Worm (Caenorhabditis elegans) whole organism, L1 larva: ENCODE results near the gene hda-11.
A peak's percentile ranks its signal among the peaks of the same experiment; 100 is the strongest.

Experiments
- C16A3.4 ChIP-seq: fragments of 150-350 bp; optimal IDR thresholded peaks from 2 replicates; lab custom pipeline; 2014; ENCODE audit warnings: missing biosample characterization, missing genetic modification characterization
- C34B4.2 ChIP-seq: sonication (generic microtip); optimal IDR thresholded peaks from 2 replicates; lab custom pipeline; 2017; ENCODE audit warnings: mild to moderate bottlenecking, missing genetic modification characterization, missing compliant biosample characterization
- F16B12.6 ChIP-seq: fragments of 150-350 bp; optimal IDR thresholded peaks from 2 replicates; lab custom pipeline; 2014; ENCODE audit warnings: missing biosample characterization, missing genetic modification characterization
- Y116A8C.19 ChIP-seq: sonication (generic microtip); optimal IDR thresholded peaks from 2 replicates; lab custom pipeline; 2016; ENCODE audit warnings: missing compliant biosample characterization, missing genetic modification characterization, borderline replicate concordance
- aha-1 ChIP-seq: fragments of 150-350 bp; optimal IDR thresholded peaks from 2 replicates; lab custom pipeline; 2014; ENCODE audit warnings: missing biosample characterization, missing genetic modification characterization
- aly-2 ChIP-seq: fragments of 150-350 bp; optimal IDR thresholded peaks from 2 replicates; lab custom pipeline; 2014; ENCODE audit warnings: missing biosample characterization, missing genetic modification characterization
- ama-1 ChIP-seq: fragments of 150-350 bp; optimal IDR thresholded peaks from 2 replicates; lab custom pipeline; 2014
- blmp-1 ChIP-seq: fragments of 150-350 bp; optimal IDR thresholded peaks from 2 replicates; lab custom pipeline; 2014; ENCODE audit warnings: missing biosample characterization, missing genetic modification characterization
- ceh-63 ChIP-seq: fragments of 200-800 bp; sonication (Bioruptor generic); optimal IDR thresholded peaks from 2 replicates; lab custom pipeline; 2018; ENCODE audit warnings: mild to moderate bottlenecking, missing genetic modification characterization, missing compliant biosample characterization
- ceh-82 ChIP-seq, 3 experiments: fragments of 150-350 bp in 1 of 3; sonication (generic microtip) in 2 of 3; optimal IDR thresholded peaks; 2 replicates each; lab custom pipeline; 2014 to 2017; ENCODE audit warnings: missing biosample characterization in 3 of 3, missing genetic modification characterization in 3 of 3
- ceh-90 ChIP-seq: sonication (generic microtip); optimal IDR thresholded peaks from 2 replicates; lab custom pipeline; 2016; ENCODE audit warnings: missing genetic modification characterization, missing compliant biosample characterization
- ces-1 ChIP-seq: fragments of 150-350 bp; optimal IDR thresholded peaks from 2 replicates; lab custom pipeline; 2014; ENCODE audit warnings: missing biosample characterization, missing genetic modification reagents, missing genetic modification characterization
- dpl-1 ChIP-seq, 3 experiments: fragments of 150-350 bp in 2 of 3; sonication (generic microtip) in 1 of 3; optimal IDR thresholded peaks; 2 replicates each; lab custom pipeline; 2014 to 2017; ENCODE audit warnings: missing biosample characterization in 3 of 3, missing genetic modification characterization in 3 of 3, missing genetic modification reagents in 3 of 3
- efl-1 ChIP-seq, 4 experiments: fragments of 150-350 bp; optimal IDR thresholded peaks in 3 of 4; peaks in 1 of 4; 1 replicate in 1 of 4; 2 replicates in 3 of 4; lab custom pipeline; 2014; ENCODE audit warnings: missing biosample characterization in 2 of 4, missing genetic modification characterization in 2 of 4, missing genetic modification reagents in 2 of 4
- elt-3 ChIP-seq, 6 experiments: fragments of 150-350 bp in 1 of 6; sonication (generic microtip); optimal IDR thresholded peaks; 2 replicates each; lab custom pipeline; 2017 to 2018; ENCODE audit warnings: missing biosample characterization in 6 of 6, missing genetic modification characterization in 6 of 6, inconsistent platforms in 1 of 6
- ets-5 ChIP-seq: fragments of 200-800 bp; sonication (Bioruptor generic); IDR thresholded peaks from 2 replicates; pipeline ENCODE4 v1.3.6; 2022; ENCODE audit warnings: missing genetic modification characterization, missing compliant biosample characterization
- fkh-10 ChIP-seq: sonication (generic microtip); optimal IDR thresholded peaks from 2 replicates; lab custom pipeline; 2017; ENCODE audit warnings: missing biosample characterization, missing genetic modification reagents, missing genetic modification characterization
- grh-1 ChIP-seq: fragments of 200-800 bp; sonication (Bioruptor generic); IDR thresholded peaks from 2 replicates; pipeline ENCODE4 v1.3.6; 2022; ENCODE audit warnings: missing genetic modification reagents, missing genetic modification characterization, missing compliant biosample characterization
- isw-1 ChIP-seq: fragments of 200-800 bp; sonication (Bioruptor generic); IDR thresholded peaks from 2 replicates; pipeline ENCODE4 v1.3.6; 2022; ENCODE audit warnings: missing genetic modification characterization, missing compliant biosample characterization
- lin-14 ChIP-seq: fragments of 200-800 bp; sonication (Bioruptor generic); optimal IDR thresholded peaks from 2 replicates; lab custom pipeline; 2018; ENCODE audit warnings: mild to moderate bottlenecking, missing genetic modification characterization, moderate library complexity, missing compliant biosample characterization
- lin-35 ChIP-seq, 2 experiments: fragments of 150-350 bp; optimal IDR thresholded peaks; 2 replicates each; lab custom pipeline; 2014; ENCODE audit warnings: missing biosample characterization in 2 of 2, missing genetic modification characterization in 2 of 2, missing genetic modification reagents in 2 of 2
- lir-3 ChIP-seq: sonication (generic microtip); optimal IDR thresholded peaks from 2 replicates; lab custom pipeline; 2016; ENCODE audit warnings: mild to moderate bottlenecking, missing genetic modification characterization, moderate library complexity, missing compliant biosample characterization; ENCODE audit not compliant: poor library complexity
- lsy-2 ChIP-seq, 2 experiments: fragments of 150-350 bp; optimal IDR thresholded peaks; 2 replicates each; lab custom pipeline; 2014; ENCODE audit warnings: missing biosample characterization in 2 of 2, missing genetic modification characterization in 2 of 2
- mab-9 ChIP-seq: fragments of 200-800 bp; sonication (Bioruptor generic); IDR thresholded peaks from 2 replicates; pipeline ENCODE4 v1.3.6; 2022; ENCODE audit warnings: missing genetic modification reagents, missing genetic modification characterization, missing compliant biosample characterization
- mdl-1 ChIP-seq, 2 experiments: fragments of 150-350 bp; optimal IDR thresholded peaks; 2 replicates each; lab custom pipeline; 2014 to 2017; ENCODE audit warnings: missing biosample characterization in 2 of 2, missing genetic modification characterization in 2 of 2, inconsistent platforms in 1 of 2
- mef-2 ChIP-seq: fragments of 150-350 bp; optimal IDR thresholded peaks from 2 replicates; lab custom pipeline; 2014; ENCODE audit warnings: missing biosample characterization, missing genetic modification characterization
- mep-1 ChIP-seq: fragments of 150-350 bp; optimal IDR thresholded peaks from 2 replicates; lab custom pipeline; 2014; ENCODE audit warnings: missing biosample characterization, missing genetic modification characterization
- nhr-11 ChIP-seq: fragments of 150-350 bp; optimal IDR thresholded peaks from 2 replicates; lab custom pipeline; 2014; ENCODE audit warnings: missing biosample characterization, missing genetic modification characterization
- nhr-20 ChIP-seq: sonication (generic microtip); optimal IDR thresholded peaks from 2 replicates; lab custom pipeline; 2016; ENCODE audit warnings: mild to moderate bottlenecking, missing genetic modification characterization, missing compliant biosample characterization
- nhr-237 ChIP-seq: fragments of 150-350 bp; optimal IDR thresholded peaks from 2 replicates; lab custom pipeline; 2014; ENCODE audit warnings: missing biosample characterization, missing genetic modification characterization
- nhr-71 ChIP-seq: sonication (generic microtip); optimal IDR thresholded peaks from 2 replicates; lab custom pipeline; 2016; ENCODE audit warnings: mild to moderate bottlenecking, missing genetic modification characterization, moderate library complexity, missing compliant biosample characterization
- nhr-76 ChIP-seq: sonication (generic microtip); optimal IDR thresholded peaks from 2 replicates; lab custom pipeline; 2017; ENCODE audit warnings: missing biosample characterization, missing genetic modification characterization
- nhr-77 ChIP-seq: fragments of 150-350 bp; optimal IDR thresholded peaks from 2 replicates; lab custom pipeline; 2014; ENCODE audit warnings: missing biosample characterization, missing genetic modification characterization
- nhr-84 ChIP-seq: sonication (generic microtip); optimal IDR thresholded peaks from 2 replicates; lab custom pipeline; 2017; ENCODE audit warnings: missing biosample characterization, missing genetic modification characterization
- nhr-85 ChIP-seq: sonication (generic microtip); peaks from one replicate; lab custom pipeline; 2016; ENCODE audit warnings: missing genetic modification characterization, inconsistent platforms, missing compliant biosample characterization
- pag-3 ChIP-seq: sonication (generic microtip); optimal IDR thresholded peaks from 2 replicates; lab custom pipeline; 2017; ENCODE audit warnings: missing genetic modification characterization, mild to moderate bottlenecking, missing compliant biosample characterization, antibody characterized with exemption, borderline replicate concordance; ENCODE audit not compliant: insufficient read depth
- pax-3 ChIP-seq: fragments of 200-800 bp; sonication (Bioruptor generic); optimal IDR thresholded peaks from 2 replicates; lab custom pipeline; 2018; ENCODE audit warnings: mild to moderate bottlenecking, missing genetic modification characterization, moderate library complexity, missing compliant biosample characterization
- pqm-1 ChIP-seq: sonication (generic microtip); optimal IDR thresholded peaks from 3 replicates; lab custom pipeline; 2017; ENCODE audit warnings: missing biosample characterization, missing genetic modification characterization
- rnt-1 ChIP-seq: sonication (generic microtip); optimal IDR thresholded peaks from 2 replicates; lab custom pipeline; 2016; ENCODE audit warnings: mild to moderate bottlenecking, missing genetic modification characterization, moderate library complexity, missing compliant biosample characterization
- skn-1 ChIP-seq: fragments of 150-350 bp; optimal IDR thresholded peaks from 2 replicates; lab custom pipeline; 2014; ENCODE audit warnings: missing biosample characterization, missing genetic modification characterization
- snpc-4 ChIP-seq: fragments of 150-350 bp; optimal IDR thresholded peaks from 2 replicates; lab custom pipeline; 2014; ENCODE audit warnings: missing biosample characterization, missing genetic modification characterization
- snu-23 ChIP-seq: sonication (generic microtip); optimal IDR thresholded peaks from 2 replicates; lab custom pipeline; 2016; ENCODE audit warnings: missing genetic modification characterization, missing compliant biosample characterization
- sox-4 ChIP-seq: sonication (generic microtip); optimal IDR thresholded peaks from 2 replicates; lab custom pipeline; 2016; ENCODE audit warnings: missing genetic modification characterization, missing compliant biosample characterization
- swsn-7 ChIP-seq: sonication (generic microtip); optimal IDR thresholded peaks from 2 replicates; lab custom pipeline; 2016; ENCODE audit warnings: missing genetic modification characterization, missing compliant biosample characterization
- tbx-2 ChIP-seq: sonication (generic microtip); optimal IDR thresholded peaks from 2 replicates; lab custom pipeline; 2016; ENCODE audit warnings: missing genetic modification characterization, missing compliant biosample characterization
- unc-130 ChIP-seq: fragments of 150-350 bp; optimal IDR thresholded peaks from 2 replicates; lab custom pipeline; 2017; ENCODE audit warnings: missing biosample characterization, missing genetic modification characterization, inconsistent platforms
- xbp-1 ChIP-seq: sonication (generic microtip); optimal IDR thresholded peaks from 2 replicates; lab custom pipeline; 2016; ENCODE audit warnings: missing genetic modification characterization, missing compliant biosample characterization
- zip-4 ChIP-seq: fragments of 200-800 bp; sonication (Bioruptor generic); optimal IDR thresholded peaks from 2 replicates; lab custom pipeline; 2018; ENCODE audit warnings: mild to moderate bottlenecking, missing genetic modification characterization, moderate library complexity, missing compliant biosample characterization
- ztf-11 ChIP-seq, 2 experiments: sonication (generic microtip); optimal IDR thresholded peaks; 2 replicates each; lab custom pipeline; 2016 to 2017; ENCODE audit warnings: missing genetic modification characterization in 2 of 2, missing biosample characterization in 1 of 2, missing compliant biosample characterization in 1 of 2

hda-11 gene

ce11 chrV:10535325-10535724 lies 9.3 kb downstream of the hda-11 start (continued):
- TF ChIP-seq nhr-77 (tag; lab: Kevin White, UChicago) (no peak), aha-1 (no peak), F16B12.6 (no peak), xbp-1 (tag; lab: Kevin White, UChicago) (no peak), nhr-11 (tag; lab: Kevin White, UChicago) (no peak), unc-130 (tag; lab: Kevin White, UChicago) (no peak), pag-3 (tag; lab: Kevin White, UChicago) (no peak)

DNA sequence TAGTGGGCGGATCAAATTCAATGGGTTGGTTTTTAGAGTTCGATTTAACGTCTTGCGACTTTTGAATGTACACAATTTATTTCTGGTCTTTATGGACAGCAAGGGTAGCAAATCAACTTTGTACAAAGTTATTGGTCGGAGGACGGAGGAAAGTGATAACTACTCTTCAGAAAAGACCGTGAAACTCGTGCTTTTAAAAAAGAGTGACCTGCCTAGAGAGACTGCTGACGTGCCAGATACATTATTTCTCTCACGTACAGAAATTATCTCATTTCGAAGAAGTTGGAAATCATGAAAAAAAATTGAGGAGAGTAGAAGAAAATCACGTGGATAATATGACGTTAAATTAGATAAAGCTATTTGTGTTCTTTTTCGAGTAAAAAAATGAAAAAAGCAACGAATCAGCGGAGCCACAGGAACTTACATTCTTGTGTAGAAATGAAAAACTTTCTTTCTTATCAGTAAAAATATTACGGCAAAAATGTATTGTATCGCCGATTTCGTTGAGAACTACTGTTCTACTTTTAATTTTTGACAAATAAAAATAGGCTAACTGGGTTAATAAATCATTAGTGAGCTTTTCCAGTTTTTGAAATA lies 10.2 kb downstream of the hda-11 start, which contains the start of gene ppm-1.A:
ppm-1.A (minus strand) TSS at position 294 of the 597 bp plus-strand sequence.
- TF ChIP-seq mef-2 (tag; lab: Kevin White, UChicago): no peak
- peak; percentile 60 for TF ChIP-seq nhr-85 (tag; lab: Kevin White, UChicago)
- no peak for TF ChIP-seq ceh-63 (GFP tag; lab: Kevin White, UChicago)
- peak; percentile 10 for TF ChIP-seq lir-3 (tag; lab: Kevin White, UChicago)
- TF ChIP-seq ama-1 (lab: Kevin White, UChicago): peak; percentile 28
- TF ChIP-seq mdl-1 (tag; optimal IDR thresholded peaks at IDR 0.05; lab: Kevin White, UChicago): peak in 1 of 2 experiments; percentile 22
- peak in 1 of 2 experiments; percentile 44 for TF ChIP-seq lin-35 (GFP tag; optimal IDR thresholded peaks at IDR 0.05; lab: Kevin White, UChicago)
- TF ChIP-seq aly-2 (tag; lab: Kevin White, UChicago): no peak
- TF ChIP-seq isw-1 (GFP tag; lab: Robert Waterston, UW): no peak
- peak; percentile 54 for TF ChIP-seq lin-14
- peak; percentile 8 for TF ChIP-seq skn-1 (tag; lab: Kevin White, UChicago)
- peak; percentile 29 for TF ChIP-seq mep-1 (tag; lab: Kevin White, UChicago)
- no peak for TF ChIP-seq ets-5
- TF ChIP-seq snu-23 (GFP tag; lab: Kevin White, UChicago): peak; percentile 45
- peak in 1 of 3 experiments; percentile 50 for TF ChIP-seq dpl-1 (GFP tag; optimal IDR thresholded peaks at IDR 0.05; lab: Kevin White, UChicago)
- TF ChIP-seq ces-1 (GFP tag; lab: Kevin White, UChicago): no peak
- TF ChIP-seq nhr-84 (tag; lab: Kevin White, UChicago): no peak
- peak in 1 of 2 experiments; percentile 7 for TF ChIP-seq efl-1 (optimal IDR thresholded peaks at IDR 0.05; lab: Kevin White, UChicago)
- TF ChIP-seq efl-1 (GFP tag; optimal IDR thresholded peaks at IDR 0.05 in 1 of 2; lab: Kevin White, UChicago): peak in 1 of 2 experiments; percentile 83
- TF ChIP-seq pqm-1 (tag; lab: Kevin White, UChicago): no peak
- TF ChIP-seq fkh-10 (GFP tag; lab: Kevin White, UChicago): no peak
- TF ChIP-seq nhr-71: peak; percentile 57
- peak; percentile 1 to 28 for TF ChIP-seq lsy-2 (tag; optimal IDR thresholded peaks at IDR 0.05; lab: Kevin White, UChicago)
- TF ChIP-seq snpc-4 (tag; lab: Kevin White, UChicago): no peak
- TF ChIP-seq blmp-1 (tag; lab: Kevin White, UChicago): peak; percentile 73
- TF ChIP-seq rnt-1: peak; percentile 1
- TF ChIP-seq nhr-20: peak; percentile 70
- TF ChIP-seq elt-3 (tag; optimal IDR thresholded peaks at IDR 0.05; lab: Kevin White, UChicago): peak in 2 of 6 experiments; percentile 14 to 60

- peak; percentile 92 for TF ChIP-seq grh-1 (GFP tag; lab: Robert Waterston, UW)
- peak; percentile 82 to 93 (median 86) for TF ChIP-seq ceh-82 (tag; optimal IDR thresholded peaks at IDR 0.05; lab: Kevin White, UChicago)
- peak; percentile 74 for TF ChIP-seq nhr-11 (tag; lab: Kevin White, UChicago)
- peak; percentile 76 for TF ChIP-seq nhr-237 (tag; lab: Kevin White, UChicago)
- TF ChIP-seq nhr-76 (tag; lab: Kevin White, UChicago): no peak
- TF ChIP-seq C16A3.4 (tag; lab: Kevin White, UChicago): peak; percentile 96
- TF ChIP-seq skn-1 (tag; lab: Kevin White, UChicago): peak; percentile 85
- peak; percentile 88 for TF ChIP-seq snpc-4 (tag; lab: Kevin White, UChicago)
- peak; percentile 79 for TF ChIP-seq pax-3 (tag; lab: Kevin White, UChicago)
- TF ChIP-seq mep-1 (tag; lab: Kevin White, UChicago): peak; percentile 99
- TF ChIP-seq zip-4 (GFP tag; lab: Kevin White, UChicago): peak; percentile 74
- no peak for TF ChIP-seq C34B4.2
- peak; percentile 79 for TF ChIP-seq sox-4
- TF ChIP-seq mab-9: peak; percentile 83
- TF ChIP-seq nhr-77 (tag; lab: Kevin White, UChicago): peak; percentile 90
- peak; percentile 95 for TF ChIP-seq tbx-2
- TF ChIP-seq swsn-7 (tag; lab: Kevin White, UChicago): peak; percentile 94
- no peak for TF ChIP-seq nhr-84 (tag; lab: Kevin White, UChicago)
- TF ChIP-seq ceh-90 (tag; lab: Kevin White, UChicago): peak; percentile 47
- TF ChIP-seq Y116A8C.19: no peak
- TF ChIP-seq ztf-11 (tag; optimal IDR thresholded peaks at IDR 0.05; lab: Kevin White, UChicago): peak in 1 of 2 experiments; percentile 80
Measured at ce11 chrV:10536808-10537207, 10.8 kb downstream of the hda-11 start.
